Worm (Caenorhabditis elegans): ENCODE results near the gene clhm-1.

The clhm-1 gene

DNA sequence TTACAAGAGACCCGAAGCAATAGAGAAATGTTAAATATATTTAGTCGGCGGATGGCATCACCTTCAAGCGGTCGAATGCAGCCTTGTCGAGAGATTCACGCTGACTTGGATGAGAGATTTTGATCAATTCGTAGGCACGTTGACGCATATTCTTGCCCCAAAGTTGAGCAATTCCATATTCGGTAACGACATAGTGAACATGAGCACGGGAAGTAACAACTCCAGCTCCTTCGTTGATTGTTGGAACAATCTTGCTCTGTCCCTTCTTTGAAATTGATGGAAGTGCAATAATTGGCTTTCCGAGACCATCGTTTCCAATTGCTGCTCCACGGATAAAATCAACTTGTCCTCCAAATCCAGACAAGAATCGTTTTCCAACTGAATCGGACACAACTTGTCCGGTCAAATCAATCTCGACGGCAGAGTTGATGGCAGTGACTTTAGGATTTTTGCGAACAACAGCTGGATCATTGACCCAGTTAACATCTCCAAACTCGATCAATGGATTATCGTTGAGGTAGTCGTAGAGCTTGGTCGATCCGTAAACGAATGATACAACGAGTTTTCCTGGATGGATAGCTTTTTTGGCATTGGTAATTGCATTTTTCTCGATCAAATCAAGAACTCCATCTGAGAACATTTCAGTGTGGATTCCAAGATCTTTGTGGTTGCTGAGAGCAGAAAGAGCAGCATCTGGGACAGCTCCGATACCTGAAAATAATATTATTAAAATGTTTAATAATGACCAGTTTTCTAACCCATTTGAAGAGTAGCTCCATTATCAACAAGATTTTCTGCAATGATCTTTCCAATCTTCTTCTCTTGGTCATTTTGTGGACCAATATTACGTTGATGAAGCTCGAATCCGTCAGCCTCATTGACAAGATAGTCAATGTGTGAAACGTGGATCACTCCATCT lies 18.1 kb upstream of the clhm-1 start:
- TF ChIP-seq mls-2 (tag; optimal IDR thresholded peaks at IDR 0.05), result no peak
- TF ChIP-seq unc-62 (GFP tag; optimal IDR thresholded peaks at IDR 0.05), result no peak
- no peak for TF ChIP-seq tbx-8 (GFP tag; optimal IDR thresholded peaks at IDR 0.05)
- TF ChIP-seq M03D4.4 (tag; optimal IDR thresholded peaks at IDR 0.05), result no peak
- TF ChIP-seq sptf-1 (tag; optimal IDR thresholded peaks at IDR 0.05), result no peak
- TF ChIP-seq sem-2 (GFP tag; optimal IDR thresholded peaks at IDR 0.05), result no peak
- TF ChIP-seq mab-5 (tag; optimal IDR thresholded peaks at IDR 0.05), result no peak
- TF ChIP-seq zip-8 (tag; optimal IDR thresholded peaks at IDR 0.05), result no peak
- TF ChIP-seq elt-1 (tag; optimal IDR thresholded peaks at IDR 0.05; ENCODE audit: borderline replicate concordance, insufficient read depth), result no peak
- TF ChIP-seq mep-1 (tag; optimal IDR thresholded peaks at IDR 0.05), result no peak
- no peak for TF ChIP-seq lin-13 (tag; optimal IDR thresholded peaks at IDR 0.05)

DNA sequence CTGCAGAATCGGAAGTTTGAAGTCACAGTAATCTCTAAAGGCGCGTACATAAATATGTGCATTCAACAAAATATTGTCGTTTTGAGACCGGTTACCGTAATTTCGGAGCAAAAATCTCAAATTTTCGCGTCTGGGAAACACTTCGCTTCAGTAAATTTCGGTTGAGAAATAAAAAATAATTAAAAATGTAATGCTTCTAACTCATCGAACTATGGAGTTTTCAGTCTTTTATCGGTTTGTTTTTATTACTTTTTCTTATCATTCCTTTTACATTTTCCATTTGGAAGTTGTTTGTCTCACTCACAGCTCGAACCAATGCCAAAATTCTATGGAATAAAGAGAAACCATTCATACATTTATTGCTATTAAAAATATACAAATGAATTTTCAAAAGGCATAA lies 17.4 kb upstream of the clhm-1 start:
- no peak for TF ChIP-seq sptf-1 (tag; optimal IDR thresholded peaks at IDR 0.05)
- TF ChIP-seq nhr-2 (tag; optimal IDR thresholded peaks at IDR 0.05), result no peak
- TF ChIP-seq mep-1 (tag; optimal IDR thresholded peaks at IDR 0.05), result no peak
- TF ChIP-seq M03D4.4 (tag; optimal IDR thresholded peaks at IDR 0.05), result no peak

DNA sequence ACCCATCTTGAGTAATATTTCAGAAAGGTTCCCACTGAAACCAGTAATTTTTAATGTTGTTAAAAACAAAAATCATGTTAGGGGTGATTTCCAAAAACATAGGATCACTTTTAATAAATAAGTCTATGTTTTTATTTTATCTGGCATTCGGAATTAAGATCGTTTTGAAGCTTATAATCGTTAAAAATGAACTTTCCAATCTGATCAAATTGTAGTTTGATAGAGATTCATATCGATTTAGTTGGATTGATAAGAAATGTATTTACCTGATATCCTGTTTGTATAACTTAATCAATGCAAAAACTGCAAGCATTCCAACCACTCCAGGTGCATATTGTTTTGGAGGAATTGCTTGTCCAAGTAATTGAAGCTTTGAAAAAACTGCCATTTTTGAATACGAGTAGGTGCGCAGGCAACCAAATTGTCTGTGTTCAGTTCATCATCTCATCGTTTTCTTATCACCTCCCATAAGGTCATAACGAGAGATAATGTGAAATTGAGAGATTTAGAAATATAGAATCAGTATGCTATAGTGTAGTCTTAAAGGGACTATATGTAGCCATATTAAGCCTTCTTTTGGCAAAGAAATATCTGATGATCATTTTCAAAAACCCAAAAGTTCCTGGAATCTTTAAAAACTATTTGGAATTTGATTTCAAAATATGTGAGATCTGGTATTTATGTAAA lies 16.7 kb upstream of the clhm-1 start, which contains the start of gene pmp-2:
TSS of gene pmp-2 (minus strand) at position 487 of the 687 bp plus-strand sequence.
- TF ChIP-seq sptf-1 (tag; optimal IDR thresholded peaks at IDR 0.05) (no peak), lsy-2 (tag; optimal IDR thresholded peaks at IDR 0.05) (no peak), lin-32 (GFP tag; optimal IDR thresholded peaks at IDR 0.05) (no peak), ham-2 (GFP tag; optimal IDR thresholded peaks at IDR 0.05) (no peak), ceh-43 (GFP tag; optimal IDR thresholded peaks at IDR 0.05) (no peak), flh-1 (GFP tag; optimal IDR thresholded peaks at IDR 0.05) (no peak), elt-1 (tag; optimal IDR thresholded peaks at IDR 0.05; ENCODE audit: borderline replicate concordance, insufficient read depth) (no peak), unc-120 (tag; optimal IDR thresholded peaks at IDR 0.05; ENCODE audit: poor library complexity, severe bottlenecking) (no peak), M03D4.4 (tag; optimal IDR thresholded peaks at IDR 0.05) (no peak), mab-5 (tag; optimal IDR thresholded peaks at IDR 0.05) (no peak), nhr-2 (tag; optimal IDR thresholded peaks at IDR 0.05) (no peak), snpc-4 (tag; optimal IDR thresholded peaks at IDR 0.05) (no peak), ztf-11 (tag; optimal IDR thresholded peaks at IDR 0.05) (no peak), ceh-39 (tag; optimal IDR thresholded peaks at IDR 0.05) (no peak), nhr-76 (tag; optimal IDR thresholded peaks at IDR 0.05) (no peak), mep-1 (tag; optimal IDR thresholded peaks at IDR 0.05) (no peak), hlh-1 (tag; optimal IDR thresholded peaks at IDR 0.05) (no peak)

DNA sequence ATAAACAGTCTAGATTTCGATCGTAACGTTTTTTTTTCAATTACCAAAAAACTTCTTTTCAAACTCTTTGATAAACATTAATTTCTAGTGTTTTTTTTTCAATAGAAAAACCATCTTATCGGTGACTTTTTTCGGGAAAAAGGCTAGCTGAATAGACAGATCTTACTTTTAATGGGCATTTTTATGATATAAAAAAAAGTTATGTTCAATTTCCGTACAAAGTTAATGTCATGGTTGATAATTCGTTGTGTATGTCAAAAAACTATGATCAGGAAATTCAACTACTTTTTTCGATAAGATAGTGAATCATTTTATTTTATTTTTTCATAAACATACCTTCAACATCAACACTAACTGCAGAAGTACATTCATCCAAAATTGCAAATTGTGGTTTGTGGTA lies 13.8 kb upstream of the clhm-1 start:
- no peak for TF ChIP-seq nhr-28 (tag; optimal IDR thresholded peaks at IDR 0.05)
- TF ChIP-seq mab-5 (tag; optimal IDR thresholded peaks at IDR 0.05), result no peak
- no peak for TF ChIP-seq ztf-11 (tag; optimal IDR thresholded peaks at IDR 0.05)
- TF ChIP-seq lin-32 (GFP tag; optimal IDR thresholded peaks at IDR 0.05), result no peak
- TF ChIP-seq nhr-12 (tag; optimal IDR thresholded peaks at IDR 0.05), result no peak
- no peak for TF ChIP-seq zip-8 (tag; optimal IDR thresholded peaks at IDR 0.05)
- TF ChIP-seq lsy-2 (tag; optimal IDR thresholded peaks at IDR 0.05), result no peak
- TF ChIP-seq nhr-237 (tag; optimal IDR thresholded peaks at IDR 0.05), result no peak

DNA sequence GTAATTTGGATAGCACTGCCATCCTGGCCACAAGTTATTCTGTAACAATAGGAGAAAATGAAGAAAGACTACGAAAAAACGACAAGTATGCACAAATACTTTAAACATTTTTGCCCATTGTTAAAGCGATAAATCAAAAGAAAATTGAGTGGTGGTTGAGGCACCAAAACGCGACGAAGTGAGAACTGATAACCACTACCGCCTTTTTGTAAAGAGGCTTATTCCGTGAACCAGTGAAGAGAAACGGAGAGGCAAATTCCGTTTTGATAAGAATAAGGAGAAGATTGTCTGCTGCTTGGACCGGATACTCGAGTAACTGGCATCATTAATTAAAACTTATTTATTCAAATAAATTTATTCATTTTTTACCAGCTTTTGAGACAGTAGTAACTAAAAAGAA lies 12.9 kb upstream of the clhm-1 start, which contains the start of gene pmp-1:
TSS of gene pmp-1 (minus strand) at position 39 of the 400 bp plus-strand sequence.
- TF ChIP-seq ceh-43 (GFP tag; optimal IDR thresholded peaks at IDR 0.05) (no peak), mls-2 (tag; optimal IDR thresholded peaks at IDR 0.05) (no peak), hlh-1 (tag; optimal IDR thresholded peaks at IDR 0.05) (no peak), sptf-1 (tag; optimal IDR thresholded peaks at IDR 0.05) (no peak)

DNA sequence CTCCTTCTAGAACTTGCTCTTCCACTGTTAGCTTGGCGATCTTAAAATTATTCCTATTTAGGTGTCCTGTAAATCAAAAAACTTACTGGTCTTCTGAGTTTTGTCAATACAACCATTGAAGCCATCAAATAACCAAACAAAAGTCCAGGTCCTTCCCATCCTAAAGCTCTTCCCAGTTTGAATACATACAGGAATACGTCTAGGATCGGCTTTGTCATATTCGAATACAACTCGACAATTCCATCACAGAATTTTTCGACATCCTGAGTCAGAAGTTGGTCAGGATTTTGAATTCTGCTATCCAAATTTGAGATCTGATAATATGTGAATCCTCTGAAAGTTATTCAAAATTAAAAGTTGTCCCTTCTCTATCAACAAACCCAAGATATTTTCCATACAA lies 11.5 kb upstream of the clhm-1 start:
- TF ChIP-seq nhr-28 (tag; optimal IDR thresholded peaks at IDR 0.05) (no peak), lsy-2 (tag; optimal IDR thresholded peaks at IDR 0.05) (no peak), bed-3 (GFP tag; optimal IDR thresholded peaks at IDR 0.05) (no peak), nhr-12 (tag; optimal IDR thresholded peaks at IDR 0.05) (no peak), unc-62 (GFP tag; optimal IDR thresholded peaks at IDR 0.05) (no peak), mep-1 (tag; optimal IDR thresholded peaks at IDR 0.05) (no peak), elt-3 (tag; optimal IDR thresholded peaks at IDR 0.05) (no peak), nhr-76 (tag; optimal IDR thresholded peaks at IDR 0.05) (no peak), hlh-1 (tag; optimal IDR thresholded peaks at IDR 0.05) (no peak), mab-5 (tag; optimal IDR thresholded peaks at IDR 0.05) (no peak), nhr-237 (tag; optimal IDR thresholded peaks at IDR 0.05) (no peak), lin-13 (tag; optimal IDR thresholded peaks at IDR 0.05) (no peak), ces-1 (GFP tag; optimal IDR thresholded peaks at IDR 0.05) (no peak), ceh-43 (GFP tag; optimal IDR thresholded peaks at IDR 0.05) (no peak), cnd-1 (tag; optimal IDR thresholded peaks at IDR 0.05) (no peak), unc-120 (tag; optimal IDR thresholded peaks at IDR 0.05; ENCODE audit: poor library complexity, severe bottlenecking) (no peak), M03D4.4 (tag; optimal IDR thresholded peaks at IDR 0.05) (no peak)

Measured in whole organism, mixed stage, embryonic.